Worm (Caenorhabditis elegans): ENCODE results near the gene adah-1.

- no peak for TF ChIP-seq elt-3 (tag; optimal IDR thresholded peaks at IDR 0.05)
- no peak for TF ChIP-seq egl-27 (tag; optimal IDR thresholded peaks at IDR 0.05)
- TF ChIP-seq zag-1 (tag; optimal IDR thresholded peaks at IDR 0.05), result no peak
- TF ChIP-seq aly-2 (tag; optimal IDR thresholded peaks at IDR 0.05), result no peak
- no peak for TF ChIP-seq nhr-77 (tag; optimal IDR thresholded peaks at IDR 0.05)
- peak in 1 of 2 experiments; percentile 24 for TF ChIP-seq lsy-2 (tag; optimal IDR thresholded peaks at IDR 0.05)
- peak; percentile 54 for TF ChIP-seq sma-3 (GFP tag; optimal IDR thresholded peaks at IDR 0.05)
- no peak for TF ChIP-seq nhr-237 (tag; optimal IDR thresholded peaks at IDR 0.05)
- no peak for TF ChIP-seq ztf-11 (tag; optimal IDR thresholded peaks at IDR 0.05)
These were observed 24.7 kb downstream of the adah-1 start for ce11 chrIV:7048637-7049245.

Measured in whole organism, L2 larva.